Fruit fly (Drosophila melanogaster) whole organism, embryonic: ENCODE data around the gene RhoGAP93B.

Experiments used
- Abd-B ChIP-seq: fragments of 200-800 bp; sonication (Bioruptor generic); optimal IDR thresholded peaks from 2 replicates; lab custom pipeline; 2018; ENCODE audit warnings: missing biosample characterization, mild to moderate bottlenecking, missing genetic modification characterization, moderate library complexity
- CG12236 ChIP-seq: fragments of 200-800 bp; sonication (Bioruptor generic); optimal IDR thresholded peaks from 2 replicates; lab custom pipeline; 2016; ENCODE audit warnings: missing biosample characterization, missing genetic modification characterization
- CG16813 ChIP-seq: fragments of 200-800 bp; sonication (Bioruptor generic); IDR thresholded peaks from 3 replicates; pipeline ENCODE4 v1.3.6; 2022; ENCODE audit warnings: missing biosample characterization, missing genetic modification characterization; ENCODE audit not compliant: partially characterized antibody
- CG32532 ChIP-seq: fragments of 200-800 bp; sonication (Bioruptor generic); IDR thresholded peaks from 2 replicates; pipeline ENCODE4 v1.3.6; 2022; ENCODE audit warnings: missing biosample characterization, missing genetic modification characterization
- CG7963 ChIP-seq: fragments of 200-800 bp; sonication (Bioruptor generic); IDR thresholded peaks from 3 replicates; pipeline ENCODE4 v1.3.6; 2022; ENCODE audit warnings: missing biosample characterization, missing genetic modification characterization; ENCODE audit not compliant: partially characterized antibody
- CG8944 ChIP-seq: fragments of 200-800 bp; sonication (Bioruptor generic); optimal IDR thresholded peaks from 3 replicates; lab custom pipeline; 2016; ENCODE audit warnings: missing biosample characterization, missing genetic modification characterization
- Opbp ChIP-seq: fragments of 200-800 bp; sonication (Bioruptor generic); IDR thresholded peaks from 3 replicates; pipeline ENCODE4 v1.3.6; 2022; ENCODE audit warnings: missing biosample characterization, missing genetic modification characterization; ENCODE audit not compliant: partially characterized antibody
- Usf ChIP-seq: fragments of 200-800 bp; sonication (Bioruptor generic); optimal IDR thresholded peaks from 2 replicates; lab custom pipeline; 2017; ENCODE audit warnings: missing genotype, missing biosample characterization, missing genetic modification characterization
- dimm ChIP-seq: fragments of 200-800 bp; sonication (Bioruptor generic); IDR thresholded peaks from 2 replicates; pipeline ENCODE4 v1.3.6; 2022; ENCODE audit warnings: missing biosample characterization, missing genetic modification characterization
- dmrt99B ChIP-seq: fragments of 200-800 bp; sonication (Bioruptor generic); optimal IDR thresholded peaks from 2 replicates; lab custom pipeline; 2018; ENCODE audit warnings: missing biosample characterization, mild to moderate bottlenecking, missing genetic modification characterization, moderate library complexity
- psq ChIP-seq: fragments of 200-800 bp; sonication (Bioruptor generic); optimal IDR thresholded peaks from 2 replicates; lab custom pipeline; 2017; ENCODE audit warnings: missing biosample characterization, missing genetic modification characterization

DNA sequence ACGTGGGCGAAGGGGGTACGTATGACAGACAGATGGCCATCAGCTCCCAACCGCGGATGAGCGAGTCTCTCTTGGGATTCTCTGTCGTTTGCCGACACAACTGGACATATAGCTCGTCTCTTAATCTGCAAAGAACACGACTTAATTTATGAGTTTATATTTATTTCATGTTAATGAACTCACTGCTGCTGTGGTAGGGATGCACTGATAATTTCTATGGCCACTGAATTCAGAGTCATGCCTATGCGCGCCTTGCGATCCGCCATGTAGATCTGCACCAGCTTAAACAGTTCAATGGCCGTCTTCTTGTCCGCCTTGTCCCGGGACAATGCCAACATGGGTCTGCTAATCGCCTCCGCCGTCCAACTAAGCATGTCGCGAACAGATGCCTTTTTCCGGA is 12.6 kb downstream of the RhoGAP93B start:
- no peak for TF ChIP-seq CG8944
- TF ChIP-seq CG32532 (GFP tag; lab: Robert Waterston, UW): no peak
- TF ChIP-seq Usf (GFP tag; lab: Kevin White, UChicago): no peak
- TF ChIP-seq psq (GFP tag; lab: Kevin White, UChicago): no peak
- TF ChIP-seq CG16813 (GFP tag; lab: Robert Waterston, UW): no peak
- no peak for TF ChIP-seq CG7963 (GFP tag; lab: Robert Waterston, UW)
- TF ChIP-seq Abd-B: no peak
- TF ChIP-seq Opbp: no peak
- no peak for TF ChIP-seq dimm (GFP tag; lab: Robert Waterston, UW)
- no peak for TF ChIP-seq dmrt99B (tag; lab: Kevin White, UChicago)
- no peak for TF ChIP-seq CG12236 (GFP tag; lab: Kevin White, UChicago)
